Worm (Caenorhabditis elegans) whole organism, young adult: ENCODE data around the gene R01H2.4.

Experiments
- C17E4.6 ChIP-seq: fragments of 200-800 bp; sonication (Bioruptor generic); IDR thresholded peaks from 2 replicates; pipeline ENCODE4 v1.3.6; 2022; ENCODE audit warnings: missing genetic modification reagents, missing genetic modification characterization, missing compliant biosample characterization
- F57C9.4 ChIP-seq: sonication (generic microtip); optimal IDR thresholded peaks from 2 replicates; lab custom pipeline; 2017; ENCODE audit warnings: mild to moderate bottlenecking, missing genetic modification characterization, missing compliant biosample characterization
- aptf-2 ChIP-seq: fragments of 200-800 bp; sonication (Bioruptor generic); conservative IDR thresholded peaks from 2 replicates; pipeline ENCODE4 v1.3.6; 2022; ENCODE audit warnings: missing genetic modification reagents, missing genetic modification characterization, missing compliant biosample characterization
- ekl-4 ChIP-seq: fragments of 200-800 bp; sonication (Bioruptor generic); IDR thresholded peaks from 2 replicates; pipeline ENCODE4 v1.3.6; 2022; ENCODE audit warnings: missing genetic modification reagents, missing genetic modification characterization, missing compliant biosample characterization
- nhr-90 ChIP-seq: sonication (generic microtip); optimal IDR thresholded peaks from 2 replicates; lab custom pipeline; 2016; ENCODE audit warnings: missing genotype, mild to moderate bottlenecking, missing genetic modification characterization, missing compliant biosample characterization
- pha-4 ChIP-seq: fragments of 150-350 bp; sonication (generic microtip); optimal IDR thresholded peaks from 2 replicates; lab custom pipeline; 2014; ENCODE audit warnings: missing biosample characterization, missing genetic modification reagents, missing genetic modification characterization
- repo-1 ChIP-seq: sonication (generic microtip); optimal IDR thresholded peaks from 2 replicates; lab custom pipeline; 2017; ENCODE audit warnings: mild to moderate bottlenecking, missing genetic modification characterization, missing compliant biosample characterization
- snpc-4 ChIP-seq, 5 experiments: fragments of 150-350 bp in 1 of 5; sonication (generic microtip) in 4 of 5; optimal IDR thresholded peaks; 2 replicates each; lab custom pipeline; 2014 to 2018; ENCODE audit warnings: missing genetic modification characterization in 5 of 5, missing biosample characterization in 3 of 5, antibody characterized with exemption in 2 of 5, mild to moderate bottlenecking in 2 of 5, missing compliant biosample characterization in 2 of 5, missing genotype in 2 of 5, moderate library complexity in 2 of 5, missing genetic modification reagents in 1 of 5
- ztf-18 ChIP-seq: sonication (generic microtip); optimal IDR thresholded peaks from 2 replicates; lab custom pipeline; 2016; ENCODE audit warnings: missing genotype, mild to moderate bottlenecking, missing genetic modification characterization, missing compliant biosample characterization

DNA sequence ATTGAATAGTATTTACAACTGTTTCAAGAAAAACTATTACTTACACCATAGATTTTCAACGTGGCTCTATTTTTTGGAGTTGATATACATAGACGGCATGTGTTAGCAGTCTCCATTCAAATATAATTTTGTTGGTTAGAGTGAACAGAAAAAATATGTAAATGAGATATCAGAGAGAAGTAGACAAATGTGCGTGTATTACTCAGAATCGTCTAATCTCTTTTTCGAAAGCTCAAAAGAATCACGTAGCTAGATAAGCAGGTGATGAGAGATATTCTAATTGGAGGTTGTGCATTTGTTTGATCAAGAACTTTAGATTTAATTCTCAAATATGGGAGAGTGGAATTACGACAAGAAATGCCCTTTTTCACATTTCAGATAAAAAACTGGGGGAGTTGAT is 26.5 kb upstream of the R01H2.4 start, which contains the start of gene ZK418.10:
- TF ChIP-seq pha-4 (tag; lab: Kevin White, UChicago) (no peak), C17E4.6 (GFP tag; lab: Robert Waterston, UW) (no peak), ztf-18 (tag; lab: Kevin White, UChicago) (no peak), repo-1 (tag; lab: Kevin White, UChicago) (no peak), nhr-90 (tag; lab: Kevin White, UChicago) (no peak), F57C9.4 (no peak), snpc-4 (GFP tag; optimal IDR thresholded peaks at IDR 0.05; lab: Kevin White, UChicago) (no peak), snpc-4 (tag; optimal IDR thresholded peaks at IDR 0.05; lab: Kevin White, UChicago) (no peak), ekl-4 (GFP tag; lab: Robert Waterston, UW) (no peak), aptf-2 (GFP tag; lab: Robert Waterston, UW) (no peak)
